Fruit fly (Drosophila melanogaster): Measurements from ENCODE around the gene CG18428.

CG18428 gene

dm6 chr3R:24142971-24143370 is 33.8 kb downstream of the CG18428 start (continued):
- peak; percentile 83 for TF ChIP-seq topi (GFP tag; optimal IDR thresholded peaks at IDR 0.05)
- TF ChIP-seq CG7368 (GFP tag; optimal IDR thresholded peaks at IDR 0.05): peak; percentile 83
- TF ChIP-seq lz (GFP tag; optimal IDR thresholded peaks at IDR 0.05): peak; percentile 86
- peak; percentile 80 for TF ChIP-seq CG31627 (GFP tag; optimal IDR thresholded peaks at IDR 0.05)
- TF ChIP-seq dac (GFP tag; optimal IDR thresholded peaks at IDR 0.05): peak; percentile 67
- TF ChIP-seq CG11762 (GFP tag; optimal IDR thresholded peaks at IDR 0.05; ENCODE audit: insufficient read depth): peak; percentile 80
- peak; percentile 68 for TF ChIP-seq CG4318 (GFP tag; optimal IDR thresholded peaks at IDR 0.05)
- peak; percentile 70 for TF ChIP-seq CG11294 (GFP tag; IDR thresholded peaks at IDR 0.05)
- TF ChIP-seq Ets21C (GFP tag; optimal IDR thresholded peaks at IDR 0.05): peak; percentile 66
- TF ChIP-seq CG6792 (GFP tag; optimal IDR thresholded peaks at IDR 0.05): peak; percentile 91
- TF ChIP-seq Gug (GFP tag; IDR thresholded peaks at IDR 0.05): peak; percentile 61
- TF ChIP-seq achi (GFP tag; optimal IDR thresholded peaks at IDR 0.05): peak; percentile 85
- peak; percentile 76 for TF ChIP-seq Sox15 (GFP tag; optimal IDR thresholded peaks at IDR 0.05)
- peak; percentile 86 for TF ChIP-seq OdsH (GFP tag; optimal IDR thresholded peaks at IDR 0.05)
- peak; percentile 87 for TF ChIP-seq CG10669 (GFP tag; optimal IDR thresholded peaks at IDR 0.05)
- TF ChIP-seq CG32006 (GFP tag; optimal IDR thresholded peaks at IDR 0.05): peak; percentile 85
- peak; percentile 86 for TF ChIP-seq eg (GFP tag; IDR thresholded peaks at IDR 0.05)
- TF ChIP-seq Lpt (GFP tag; optimal IDR thresholded peaks at IDR 0.05): peak; percentile 69
- peak; percentile 84 for TF ChIP-seq CG11902 (GFP tag; optimal IDR thresholded peaks at IDR 0.05)
- peak; percentile 85 for TF ChIP-seq pdm3 (GFP tag; optimal IDR thresholded peaks at IDR 0.05)
- TF ChIP-seq CG10631 (GFP tag; optimal IDR thresholded peaks at IDR 0.05): peak; percentile 91
- TF ChIP-seq cyc (GFP tag; optimal IDR thresholded peaks at IDR 0.05): peak; percentile 83
- peak; percentile 21 for TF ChIP-seq CG6854 (GFP tag; optimal IDR thresholded peaks at IDR 0.05)
- peak; percentile 59 to 77 for TF ChIP-seq salr (GFP tag; optimal IDR thresholded peaks at IDR 0.05)
- TF ChIP-seq vri (GFP tag; optimal IDR thresholded peaks at IDR 0.05): peak; percentile 79
- TF ChIP-seq ss (GFP tag; optimal IDR thresholded peaks at IDR 0.05): peak; percentile 86 to 92
- peak; percentile 87 for TF ChIP-seq dsx (GFP tag; optimal IDR thresholded peaks at IDR 0.05; ENCODE audit: poor library complexity, severe bottlenecking)
- peak; percentile 87 for TF ChIP-seq esn (GFP tag; optimal IDR thresholded peaks at IDR 0.05)

- TF ChIP-seq CG8119 (GFP tag; IDR thresholded peaks at IDR 0.05) (no peak), pdm3 (GFP tag; optimal IDR thresholded peaks at IDR 0.05) (no peak), CG3919 (GFP tag; optimal IDR thresholded peaks at IDR 0.05) (no peak), CG10669 (GFP tag; optimal IDR thresholded peaks at IDR 0.05) (no peak), lz (GFP tag; optimal IDR thresholded peaks at IDR 0.05) (no peak), Smox (GFP tag; optimal IDR thresholded peaks at IDR 0.05) (no peak), CG6276 (GFP tag; optimal IDR thresholded peaks at IDR 0.05) (no peak), acj6 (GFP tag; optimal IDR thresholded peaks at IDR 0.05) (no peak), Eip75B (GFP tag; optimal IDR thresholded peaks at IDR 0.05) (no peak), CG11902 (GFP tag; optimal IDR thresholded peaks at IDR 0.05) (no peak)
Observed at dm6 chr3R:24143372-24143771, 34.2 kb downstream of the CG18428 start.

dm6 chr3R:24143779-24144178 is 34.6 kb downstream of the CG18428 start:
- TF ChIP-seq Hr4 (GFP tag; optimal IDR thresholded peaks at IDR 0.05) (peak; percentile 71), CG9139 (GFP tag; optimal IDR thresholded peaks at IDR 0.05) (peak; percentile 29), CG15336 (GFP tag; IDR thresholded peaks at IDR 0.05) (peak; percentile 36), Sox14 (GFP tag; optimal IDR thresholded peaks at IDR 0.05) (peak; percentile 68), Smox (GFP tag; optimal IDR thresholded peaks at IDR 0.05) (peak; percentile 34), Ets96B (tag; optimal IDR thresholded peaks at IDR 0.05) (peak; percentile 58), CG8319 (GFP tag; optimal IDR thresholded peaks at IDR 0.05) (no peak), achi (GFP tag; optimal IDR thresholded peaks at IDR 0.05) (peak; percentile 50), CG4318 (GFP tag; optimal IDR thresholded peaks at IDR 0.05) (peak; percentile 53), svp (GFP tag) (peak; percentile 79), CG7368 (GFP tag; optimal IDR thresholded peaks at IDR 0.05) (peak; percentile 44), Met (GFP tag; optimal IDR thresholded peaks at IDR 0.05) (peak; percentile 43), CG32006 (GFP tag; optimal IDR thresholded peaks at IDR 0.05) (peak; percentile 75), dac (GFP tag; optimal IDR thresholded peaks at IDR 0.05) (peak; percentile 31), net (GFP tag; optimal IDR thresholded peaks at IDR 0.05) (peak; percentile 23), CG11902 (GFP tag; optimal IDR thresholded peaks at IDR 0.05) (no peak), CG16779 (tag; optimal IDR thresholded peaks at IDR 0.05) (no peak), topi (GFP tag; optimal IDR thresholded peaks at IDR 0.05) (peak; percentile 48), CG11294 (GFP tag; IDR thresholded peaks at IDR 0.05) (no peak), CG34406 (GFP tag; optimal IDR thresholded peaks at IDR 0.05) (peak; percentile 10), Gug (GFP tag; IDR thresholded peaks at IDR 0.05) (no peak), CG8119 (GFP tag; IDR thresholded peaks at IDR 0.05) (peak; percentile 64; the same call in 2 of the 3 replicates), vri (GFP tag; optimal IDR thresholded peaks at IDR 0.05) (no peak), spab (GFP tag; optimal IDR thresholded peaks at IDR 0.05) (peak; percentile 67), fkh (GFP tag; optimal IDR thresholded peaks at IDR 0.05) (no peak), CG3032 (tag; optimal IDR thresholded peaks at IDR 0.05) (peak; percentile 69)
